Worm (Caenorhabditis elegans) whole organism, young adult: ENCODE results near the gene tag-10.
"Not testable (repeated sequence)": the region's sequence is repeated elsewhere in the genome, so short reads cannot be mapped to it uniquely, and the experiment has no call there.

Experiments used
- B0019.2 ChIP-seq: fragments of 200-800 bp; sonication (Bioruptor generic); conservative IDR thresholded peaks from 2 replicates; pipeline ENCODE4 v1.3.6; 2022; ENCODE audit warnings: missing genetic modification reagents, missing genetic modification characterization, missing compliant biosample characterization
- B0261.1 ChIP-seq: sonication (generic microtip); optimal IDR thresholded peaks from 2 replicates; lab custom pipeline; 2016; ENCODE audit warnings: mild to moderate bottlenecking, missing genetic modification characterization, moderate library complexity, missing compliant biosample characterization
- B0336.3 ChIP-seq: fragments of 200-800 bp; sonication (Bioruptor generic); IDR thresholded peaks from 2 replicates; pipeline ENCODE4 v1.3.6; 2022; ENCODE audit warnings: missing genetic modification characterization, missing compliant biosample characterization
- C17E4.6 ChIP-seq: fragments of 200-800 bp; sonication (Bioruptor generic); IDR thresholded peaks from 2 replicates; pipeline ENCODE4 v1.3.6; 2022; ENCODE audit warnings: missing genetic modification reagents, missing genetic modification characterization, missing compliant biosample characterization
- D2030.7 ChIP-seq: fragments of 200-800 bp; sonication (Bioruptor generic); IDR thresholded peaks from 2 replicates; pipeline ENCODE4 v1.3.6; 2022; ENCODE audit warnings: missing genetic modification reagents, missing genetic modification characterization, missing compliant biosample characterization
- F37B4.10 ChIP-seq: fragments of 200-800 bp; sonication (Bioruptor generic); IDR thresholded peaks from 2 replicates; pipeline ENCODE4 v1.3.6; 2022; ENCODE audit warnings: missing genetic modification characterization, missing compliant biosample characterization
- F55B11.4 ChIP-seq: sonication (generic microtip); optimal IDR thresholded peaks from 2 replicates; lab custom pipeline; 2016; ENCODE audit warnings: missing compliant biosample characterization, missing genetic modification characterization, borderline replicate concordance; ENCODE audit not compliant: insufficient read depth
- F57C9.4 ChIP-seq: sonication (generic microtip); optimal IDR thresholded peaks from 2 replicates; lab custom pipeline; 2017; ENCODE audit warnings: mild to moderate bottlenecking, missing genetic modification characterization, missing compliant biosample characterization
- K11D2.4 ChIP-seq: fragments of 200-800 bp; sonication (Bioruptor generic); IDR thresholded peaks from 2 replicates; pipeline ENCODE4 v1.3.6; 2022; ENCODE audit warnings: missing genetic modification reagents, missing genetic modification characterization, missing compliant biosample characterization
- T07F8.4 ChIP-seq: sonication (generic microtip); optimal IDR thresholded peaks from 2 replicates; lab custom pipeline; 2016; ENCODE audit warnings: mild to moderate bottlenecking, missing genetic modification characterization, moderate library complexity, missing compliant biosample characterization
- Y67H2A.10 ChIP-seq: fragments of 200-800 bp; sonication (Bioruptor generic); conservative IDR thresholded peaks from 2 replicates; pipeline ENCODE4 v1.3.6; 2022; ENCODE audit warnings: missing genetic modification reagents, missing genetic modification characterization, missing compliant biosample characterization
- ZK185.1 ChIP-seq: sonication (generic microtip); optimal IDR thresholded peaks from 2 replicates; lab custom pipeline; 2016; ENCODE audit warnings: mild to moderate bottlenecking, missing genetic modification characterization, missing compliant biosample characterization; ENCODE audit not compliant: poor library complexity, severe bottlenecking
- aptf-2 ChIP-seq: fragments of 200-800 bp; sonication (Bioruptor generic); conservative IDR thresholded peaks from 2 replicates; pipeline ENCODE4 v1.3.6; 2022; ENCODE audit warnings: missing genetic modification reagents, missing genetic modification characterization, missing compliant biosample characterization
- atf-7 ChIP-seq: sonication (generic microtip); optimal IDR thresholded peaks from 2 replicates; lab custom pipeline; 2017; ENCODE audit warnings: mild to moderate bottlenecking, missing genetic modification characterization, missing compliant biosample characterization
- attf-3 ChIP-seq: fragments of 200-800 bp; sonication (Bioruptor generic); conservative IDR thresholded peaks from 2 replicates; pipeline ENCODE4 v1.3.6; 2022; ENCODE audit warnings: missing genetic modification reagents, missing genetic modification characterization, missing compliant biosample characterization
- attf-6 ChIP-seq: fragments of 200-800 bp; sonication (Bioruptor generic); IDR thresholded peaks from 2 replicates; pipeline ENCODE4 v1.3.6; 2022; ENCODE audit warnings: missing genetic modification reagents, missing genetic modification characterization, missing compliant biosample characterization
- bed-2 ChIP-seq: fragments of 200-800 bp; sonication (Bioruptor generic); IDR thresholded peaks from 2 replicates; pipeline ENCODE4 v1.3.6; 2022; ENCODE audit warnings: missing genetic modification reagents, missing genetic modification characterization, missing compliant biosample characterization
- cebp-2 ChIP-seq: fragments of 200-800 bp; sonication (Bioruptor generic); IDR thresholded peaks from 2 replicates; pipeline ENCODE4 v1.3.6; 2022; ENCODE audit warnings: missing genetic modification characterization, missing compliant biosample characterization
- dox-1 ChIP-seq: fragments of 200-800 bp; sonication (Bioruptor generic); IDR thresholded peaks from 2 replicates; pipeline ENCODE4 v1.3.6; 2022; ENCODE audit warnings: missing genetic modification reagents, missing genetic modification characterization, missing compliant biosample characterization
- dpff-1 ChIP-seq: sonication (generic microtip); optimal IDR thresholded peaks from 2 replicates; lab custom pipeline; 2017; ENCODE audit warnings: mild to moderate bottlenecking, missing genetic modification characterization, missing compliant biosample characterization
- egrh-3 ChIP-seq: fragments of 200-800 bp; sonication (Bioruptor generic); IDR thresholded peaks from 2 replicates; pipeline ENCODE4 v1.3.6; 2022; ENCODE audit warnings: missing genetic modification reagents, missing genetic modification characterization, missing compliant biosample characterization
- fkh-3 ChIP-seq: sonication (generic microtip); optimal IDR thresholded peaks from 2 replicates; lab custom pipeline; 2016; ENCODE audit warnings: mild to moderate bottlenecking, missing genetic modification characterization, missing compliant biosample characterization
- hlh-12 ChIP-seq: sonication (generic microtip); optimal IDR thresholded peaks from 2 replicates; lab custom pipeline; 2016; ENCODE audit warnings: missing genetic modification characterization, missing compliant biosample characterization
- hmg-1.2 ChIP-seq: fragments of 200-800 bp; sonication (Bioruptor generic); IDR thresholded peaks from 2 replicates; pipeline ENCODE4 v1.3.6; 2022; ENCODE audit warnings: missing genetic modification reagents, missing genetic modification characterization, missing compliant biosample characterization
- hmg-20 ChIP-seq: fragments of 200-800 bp; sonication (Bioruptor generic); IDR thresholded peaks from 2 replicates; pipeline ENCODE4 v1.3.6; 2022; ENCODE audit warnings: missing genetic modification reagents, missing genetic modification characterization, missing compliant biosample characterization
- let-526 ChIP-seq: fragments of 200-800 bp; sonication (Bioruptor generic); IDR thresholded peaks from 2 replicates; pipeline ENCODE4 v1.3.6; 2022; ENCODE audit warnings: missing genetic modification reagents, missing genetic modification characterization, missing compliant biosample characterization
- lin-26 ChIP-seq: fragments of 200-800 bp; sonication (Bioruptor generic); IDR thresholded peaks from 2 replicates; pipeline ENCODE4 v1.3.6; 2022; ENCODE audit warnings: missing genetic modification reagents, missing genetic modification characterization, missing compliant biosample characterization
- lin-40 ChIP-seq: sonication (generic microtip); optimal IDR thresholded peaks from 2 replicates; lab custom pipeline; 2016; ENCODE audit warnings: missing genetic modification characterization, mild to moderate bottlenecking, missing compliant biosample characterization, missing genotype, missing genetic modification reagents
- madf-6 ChIP-seq: fragments of 200-800 bp; sonication (Bioruptor generic); IDR thresholded peaks from 2 replicates; pipeline ENCODE4 v1.3.6; 2022; ENCODE audit warnings: missing genetic modification reagents, missing genetic modification characterization, missing compliant biosample characterization
- madf-8 ChIP-seq: fragments of 200-800 bp; sonication (Bioruptor generic); conservative IDR thresholded peaks from 2 replicates; pipeline ENCODE4 v1.3.6; 2022; ENCODE audit warnings: missing genetic modification reagents, missing genetic modification characterization, missing compliant biosample characterization
- nfyb-1 ChIP-seq: fragments of 200-800 bp; sonication (Bioruptor generic); IDR thresholded peaks from 2 replicates; pipeline ENCODE4 v1.3.6; 2022; ENCODE audit warnings: missing genetic modification reagents, missing genetic modification characterization, missing compliant biosample characterization
- nhr-179 ChIP-seq: sonication (generic microtip); optimal IDR thresholded peaks from 2 replicates; lab custom pipeline; 2016; ENCODE audit warnings: mild to moderate bottlenecking, missing genetic modification characterization, missing compliant biosample characterization
- nhr-80 ChIP-seq: sonication (generic microtip); optimal IDR thresholded peaks from 2 replicates; lab custom pipeline; 2016; ENCODE audit warnings: missing genetic modification characterization, missing compliant biosample characterization
- pbrm-1 ChIP-seq: fragments of 200-800 bp; sonication (Bioruptor generic); IDR thresholded peaks from 2 replicates; pipeline ENCODE4 v1.3.6; 2022; ENCODE audit warnings: missing genetic modification reagents, missing genetic modification characterization, missing compliant biosample characterization
- rcor-1 ChIP-seq: fragments of 200-800 bp; sonication (Bioruptor generic); IDR thresholded peaks from 2 replicates; pipeline ENCODE4 v1.3.6; 2022; ENCODE audit warnings: missing genetic modification reagents, missing genetic modification characterization, missing compliant biosample characterization
- rpc-1 ChIP-seq, 2 experiments: fragments of 150-350 bp in 1 of 2; sonication (generic microtip) in 1 of 2; optimal IDR thresholded peaks; 2 replicates each; lab custom pipeline; 2014 to 2018; ENCODE audit warnings: missing biosample characterization in 1 of 2, missing genetic modification characterization in 1 of 2, missing genetic modification reagents in 1 of 2, missing genotype in 1 of 2
- tbp1 ChIP-seq: fragments of 200-800 bp; sonication (Bioruptor generic); optimal IDR thresholded peaks from 2 replicates; lab custom pipeline; 2018; ENCODE audit warnings: mild to moderate bottlenecking, missing genetic modification characterization, missing compliant biosample characterization
- ztf-18 ChIP-seq: sonication (generic microtip); optimal IDR thresholded peaks from 2 replicates; lab custom pipeline; 2016; ENCODE audit warnings: missing genotype, mild to moderate bottlenecking, missing genetic modification characterization, missing compliant biosample characterization
- ztf-25 ChIP-seq: fragments of 200-800 bp; sonication (Bioruptor generic); IDR thresholded peaks from 2 replicates; pipeline ENCODE4 v1.3.6; 2022; ENCODE audit warnings: missing genetic modification reagents, missing genetic modification characterization, missing compliant biosample characterization
- ztf-28 ChIP-seq: fragments of 200-800 bp; sonication (Bioruptor generic); IDR thresholded peaks from 2 replicates; pipeline ENCODE4 v1.3.6; 2022; ENCODE audit warnings: missing genetic modification reagents, missing genetic modification characterization, missing compliant biosample characterization

tag-10 gene

DNA sequence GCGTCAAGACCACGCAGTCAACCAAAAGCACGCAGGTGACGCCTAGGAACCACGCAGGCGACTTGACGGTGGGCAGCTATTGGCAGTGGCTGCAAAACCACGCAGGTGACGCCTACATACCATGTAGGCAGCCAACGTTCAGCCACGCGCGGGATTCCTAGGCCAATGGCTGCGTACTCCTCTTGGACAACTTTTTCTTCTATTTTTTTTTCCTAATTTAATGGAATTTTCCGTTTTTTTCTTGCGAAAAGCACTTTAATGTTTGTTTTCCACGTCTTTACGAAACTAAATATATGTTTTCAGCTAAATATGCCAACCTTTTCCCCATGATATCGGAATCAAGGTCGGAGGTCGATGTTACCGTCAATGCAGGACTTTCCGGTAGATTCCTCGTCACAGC, 22.3 kb downstream of the tag-10 start, which contains the start of gene C31C9.9:
TSS of gene C31C9.9 (plus strand) at position 301 of the 400 bp plus-strand sequence.
- not testable (repeated sequence) for TF ChIP-seq hlh-12 (tag; lab: Kevin White, UChicago); nhr-179 (tag; lab: Kevin White, UChicago); rcor-1 (GFP tag; lab: Robert Waterston, UW)

DNA sequence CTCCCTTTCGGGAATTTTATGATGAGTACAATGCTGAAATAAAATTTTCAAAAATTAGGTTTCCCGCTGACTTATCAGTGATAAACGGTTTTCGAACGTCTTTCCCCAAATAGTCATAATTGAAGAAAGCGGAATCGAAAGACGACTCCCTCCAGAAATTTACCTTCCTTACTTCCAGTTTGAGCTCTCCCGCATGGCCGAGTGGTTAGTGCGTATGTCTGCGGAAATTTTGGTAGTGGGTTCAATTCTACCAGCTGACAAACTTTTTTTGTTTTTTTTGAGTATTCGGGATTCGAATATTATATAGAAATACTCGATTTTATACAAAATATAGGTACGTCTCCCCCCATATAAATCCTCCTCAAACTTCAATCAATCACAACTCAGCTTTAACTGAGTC, 26.0 kb downstream of the tag-10 start:
- TF ChIP-seq pbrm-1 (GFP tag; lab: Robert Waterston, UW) (peak; percentile 39; the same call in 1 of the 2 replicates), rpc-1 (optimal IDR thresholded peaks at IDR 0.05; lab: Kevin White, UChicago) (peak; percentile 22), rpc-1 (tag; optimal IDR thresholded peaks at IDR 0.05; lab: Kevin White, UChicago) (peak; percentile 63), egrh-3 (GFP tag; lab: Robert Waterston, UW) (0 out of 2 replicates have a peak, but pooled peaks have one; percentile 13), tbp1 (GFP tag; lab: Kevin White, UChicago) (peak; percentile 83), lin-26 (GFP tag; lab: Robert Waterston, UW) (peak; percentile 96), dox-1 (peak; percentile 57), madf-6 (GFP tag; lab: Robert Waterston, UW) (peak; percentile 32; the same call in 1 of the 2 replicates), ztf-25 (GFP tag; lab: Robert Waterston, UW) (peak; percentile 71; the same call in 1 of the 2 replicates), B0261.1 (tag; lab: Kevin White, UChicago) (peak; percentile 50), cebp-2 (GFP tag; lab: Robert Waterston, UW) (0 out of 2 replicates have a peak, but pooled peaks have one; percentile 64), attf-6 (GFP tag; lab: Robert Waterston, UW) (0 out of 2 replicates have a peak, but pooled peaks have one; percentile 29), D2030.7 (GFP tag; lab: Robert Waterston, UW) (peak; percentile 64), nfyb-1 (GFP tag; lab: Robert Waterston, UW) (peak; percentile 73), hmg-1.2 (GFP tag; lab: Robert Waterston, UW) (peak; percentile 56)

DNA sequence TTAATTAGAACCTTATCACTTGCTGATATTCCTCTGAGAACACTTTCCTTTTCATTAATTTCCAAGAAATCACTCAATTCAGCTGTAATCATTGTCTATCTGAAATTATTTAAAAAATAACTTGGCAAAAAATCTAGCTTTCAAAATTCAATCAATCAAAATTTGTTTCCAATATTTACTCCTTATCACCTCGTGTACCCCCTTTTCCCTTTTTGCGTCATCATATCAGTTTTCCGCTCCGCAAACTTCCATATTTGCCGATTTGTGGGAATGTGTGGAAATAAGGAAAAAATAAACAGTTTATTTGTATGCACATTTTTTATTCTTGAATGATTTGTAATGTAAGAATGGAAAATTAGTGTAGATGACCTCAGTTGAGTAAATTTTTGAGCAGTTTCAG, 29.6 kb downstream of the tag-10 start, which contains the start of gene C31C9.6:
TSS of gene C31C9.6 (minus strand) at position 101 of the 400 bp plus-strand sequence.
- not testable (repeated sequence) for TF ChIP-seq hmg-20 (GFP tag; lab: Robert Waterston, UW); B0336.3 (GFP tag; lab: Robert Waterston, UW); aptf-2

DNA sequence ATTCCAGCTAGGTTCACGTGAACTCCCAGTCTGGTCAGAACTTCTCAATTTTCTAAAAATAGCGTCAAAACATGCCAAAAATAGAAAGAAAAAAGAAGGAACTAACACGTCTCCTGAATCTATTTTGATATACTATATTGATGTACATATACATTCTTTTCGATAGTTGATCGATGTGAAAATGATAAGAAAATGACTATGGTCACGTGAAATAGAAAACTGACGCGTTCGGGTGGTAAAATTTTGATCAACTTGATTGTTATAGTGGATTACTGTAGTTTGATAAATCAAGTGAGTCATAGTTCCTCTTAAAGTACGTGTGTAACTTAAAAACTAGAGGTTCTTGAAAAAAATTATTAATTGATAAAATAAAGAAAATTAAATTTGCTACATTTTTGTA, 32.0 kb downstream of the tag-10 start:
- TF ChIP-seq lin-40 (tag; lab: Kevin White, UChicago), result peak; percentile 19
- peak; percentile 43 for TF ChIP-seq nhr-80 (tag; lab: Kevin White, UChicago)
- TF ChIP-seq T07F8.4 (tag; lab: Kevin White, UChicago), result no peak

DNA sequence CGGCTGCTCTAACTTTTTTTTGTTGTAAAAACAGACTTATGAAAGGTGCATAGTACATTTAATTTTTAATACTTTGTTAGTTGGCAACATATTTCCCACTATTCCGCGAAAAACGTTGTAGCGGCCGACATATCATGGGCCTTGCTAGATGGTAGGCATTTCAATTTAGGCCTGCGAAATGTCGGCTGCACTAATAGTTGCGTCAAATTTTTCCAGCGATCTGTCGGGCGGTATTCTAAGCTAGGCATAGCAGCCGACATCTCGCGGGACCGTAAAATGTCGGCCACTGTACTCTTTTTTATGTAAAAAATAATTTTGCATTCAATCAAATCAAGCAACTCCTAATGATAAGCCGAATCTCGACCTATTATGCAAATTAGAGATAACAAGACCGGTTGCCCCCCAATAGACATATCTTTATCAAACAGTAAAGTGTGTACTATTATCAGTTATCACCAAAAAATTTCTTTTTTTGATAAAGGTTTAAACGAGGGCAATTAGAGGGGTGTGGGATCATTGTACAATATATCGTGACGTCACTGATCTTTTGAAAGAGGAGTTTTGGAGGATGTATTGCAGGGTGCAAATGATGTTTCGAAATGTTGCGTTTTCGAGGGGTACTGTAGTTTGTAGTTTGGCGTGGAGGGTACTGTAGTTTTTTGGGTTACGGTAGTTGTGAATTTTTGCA, 32.8 kb downstream of the tag-10 start:
- TF ChIP-seq nhr-80 (tag; lab: Kevin White, UChicago) (peak; percentile 59), ztf-18 (tag; lab: Kevin White, UChicago) (no peak), ztf-28 (GFP tag; lab: Robert Waterston, UW) (no peak), dpff-1 (tag; lab: Kevin White, UChicago) (no peak), attf-3 (GFP tag; lab: Robert Waterston, UW) (no peak), fkh-3 (tag; lab: Kevin White, UChicago) (no peak), F55B11.4 (no peak), madf-6 (GFP tag; lab: Robert Waterston, UW) (no peak), F37B4.10 (GFP tag; lab: Robert Waterston, UW) (no peak), atf-7 (tag; lab: Kevin White, UChicago) (no peak), F57C9.4 (no peak), Y67H2A.10 (no peak), B0019.2 (GFP tag; lab: Robert Waterston, UW) (no peak), madf-8 (GFP tag; lab: Robert Waterston, UW) (no peak), C17E4.6 (no peak), nfyb-1 (GFP tag; lab: Robert Waterston, UW) (no peak), let-526 (GFP tag; lab: Robert Waterston, UW) (no peak), bed-2 (GFP tag; lab: Robert Waterston, UW) (no peak), K11D2.4 (GFP tag; lab: Robert Waterston, UW) (no peak), ZK185.1 (tag; lab: Kevin White, UChicago) (no peak)
